Worm (Caenorhabditis elegans) whole organism, L4 larva: ENCODE measurements around the gene F08F1.9.

Source experiments
- F37D6.2 ChIP-seq: sonication (generic microtip); optimal IDR thresholded peaks from 2 replicates; lab custom pipeline; 2016; ENCODE audit warnings: mild to moderate bottlenecking, missing genetic modification characterization, missing compliant biosample characterization
- F49E8.2 ChIP-seq: sonication (generic microtip); optimal IDR thresholded peaks from 2 replicates; lab custom pipeline; 2016; ENCODE audit warnings: missing compliant biosample characterization, mild to moderate bottlenecking, missing genetic modification characterization, borderline replicate concordance
- R02D3.7 ChIP-seq: fragments of 150-350 bp; sonication (generic microtip); optimal IDR thresholded peaks from 3 replicates; lab custom pipeline; 2014; ENCODE audit warnings: missing biosample characterization, missing genetic modification characterization
- ama-1 ChIP-seq: fragments of 150-350 bp; optimal IDR thresholded peaks from 2 replicates; lab custom pipeline; 2014; ENCODE audit warnings: inconsistent platforms, mixed read lengths
- lim-7 ChIP-seq: fragments of 200-800 bp; sonication (Bioruptor generic); IDR thresholded peaks from 2 replicates; pipeline ENCODE4 v1.3.6; 2022; ENCODE audit warnings: missing genetic modification characterization, missing compliant biosample characterization
- lin-15B ChIP-seq: fragments of 150-350 bp; sonication (generic microtip); optimal IDR thresholded peaks from 3 replicates; lab custom pipeline; 2014; ENCODE audit warnings: missing biosample characterization, missing genetic modification characterization
- mdl-1 ChIP-seq, 2 experiments: fragments of 150-350 bp in 1 of 2; sonication (generic microtip) in 1 of 2; optimal IDR thresholded peaks; 2 replicates each; lab custom pipeline; 2014 to 2017; ENCODE audit warnings: missing biosample characterization in 2 of 2, missing genetic modification characterization in 2 of 2
- nhr-11 ChIP-seq: fragments of 150-350 bp; optimal IDR thresholded peaks from 2 replicates; lab custom pipeline; 2014; ENCODE audit warnings: missing biosample characterization, missing genetic modification characterization
- nhr-76 ChIP-seq: fragments of 150-350 bp; optimal IDR thresholded peaks from 2 replicates; lab custom pipeline; 2014; ENCODE audit warnings: missing biosample characterization, missing genetic modification characterization
- pha-4 ChIP-seq, 2 experiments: fragments of 150-350 bp in 1 of 2; fragments of 200-800 bp in 1 of 2; sonication (Bioruptor generic) in 1 of 2; IDR thresholded peaks in 1 of 2; optimal IDR thresholded peaks in 1 of 2; 2 replicates each; pipeline versions ENCODE4 v1.3.6 to Lab custom; 2014 to 2022; ENCODE audit warnings: missing genetic modification characterization in 2 of 2, missing genetic modification reagents in 2 of 2, missing biosample characterization in 1 of 2, missing compliant biosample characterization in 1 of 2
- snpc-4 ChIP-seq: fragments of 150-350 bp; optimal IDR thresholded peaks from 2 replicates; lab custom pipeline; 2014; ENCODE audit warnings: missing biosample characterization, missing genetic modification characterization
- spr-1 ChIP-seq: sonication (generic microtip); optimal IDR thresholded peaks from 2 replicates; lab custom pipeline; 2016; ENCODE audit warnings: mild to moderate bottlenecking, missing genetic modification characterization, missing compliant biosample characterization
- unc-62 ChIP-seq, 3 experiments: fragments of 150-350 bp in 1 of 3; sonication (generic microtip); optimal IDR thresholded peaks in 2 of 3; peaks in 1 of 3; 1 replicate in 1 of 3; 2 replicates in 2 of 3; lab custom pipeline; 2014 to 2017; ENCODE audit warnings: missing biosample characterization in 3 of 3, missing genetic modification characterization in 3 of 3, missing genetic modification reagents in 3 of 3, missing genotype in 1 of 3
- ztf-11 ChIP-seq: fragments of 150-350 bp; optimal IDR thresholded peaks from 2 replicates; lab custom pipeline; 2014; ENCODE audit warnings: missing biosample characterization, missing genetic modification characterization

DNA sequence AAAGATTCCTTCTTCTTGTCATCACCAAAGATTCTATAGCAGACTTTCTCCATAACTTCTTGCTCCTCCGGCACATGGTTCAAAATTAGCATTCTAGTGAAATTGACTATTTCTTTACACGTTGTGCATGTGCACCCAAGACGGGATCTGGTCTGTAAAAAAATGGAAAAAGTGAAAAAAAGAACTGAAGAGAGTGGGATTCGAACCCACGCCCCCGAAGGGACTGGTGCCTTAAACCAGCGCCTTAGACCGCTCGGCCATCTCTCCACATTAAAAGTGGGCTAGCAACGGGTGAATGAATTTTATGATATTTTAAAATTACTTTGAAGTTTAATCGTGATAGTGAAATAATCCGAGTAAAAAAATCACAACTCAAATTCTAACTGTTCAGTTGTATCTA lies 7.1 kb upstream of the F08F1.9 start:
- TF ChIP-seq F37D6.2 (tag; lab: Kevin White, UChicago) = no peak
- no peak for TF ChIP-seq ama-1 (lab: Kevin White, UChicago)
- TF ChIP-seq lim-7 (GFP tag; lab: Robert Waterston, UW) = peak; percentile 69; the same call in 1 of the 2 replicates
- TF ChIP-seq nhr-76 (tag; lab: Kevin White, UChicago) = no peak
- TF ChIP-seq R02D3.7 (tag; lab: Kevin White, UChicago) = no peak
- TF ChIP-seq F49E8.2 (tag; lab: Kevin White, UChicago) = no peak
- peak in 1 of 2 experiments; percentile 23 for TF ChIP-seq unc-62 (GFP tag; optimal IDR thresholded peaks at IDR 0.05 in 1 of 2; lab: Kevin White, UChicago)
- no peak for TF ChIP-seq unc-62 (tag; optimal IDR thresholded peaks at IDR 0.05; lab: Kevin White, UChicago)
- TF ChIP-seq snpc-4 (tag; lab: Kevin White, UChicago) = no peak
- no peak for TF ChIP-seq mdl-1 (tag; optimal IDR thresholded peaks at IDR 0.05; lab: Kevin White, UChicago)
- TF ChIP-seq spr-1 (tag; lab: Kevin White, UChicago) = no peak
- TF ChIP-seq lin-15B (tag; lab: Kevin White, UChicago) = no peak
- TF ChIP-seq nhr-11 = no peak
- TF ChIP-seq ztf-11 = no peak
- no peak; the same call in 1 of the 2 replicates for TF ChIP-seq pha-4 (GFP tag; IDR thresholded peaks at IDR 0.05; lab: Robert Waterston, UW)
- TF ChIP-seq pha-4 (tag; optimal IDR thresholded peaks at IDR 0.05; lab: Kevin White, UChicago) = no peak
